Worm (Caenorhabditis elegans) whole organism, L1 larva: ENCODE data around the gene cdgs-1.

Source experiments
- C16A3.4 ChIP-seq: fragments of 150-350 bp; optimal IDR thresholded peaks from 2 replicates; lab custom pipeline; 2014; ENCODE audit warnings: missing biosample characterization, missing genetic modification characterization
- alr-1 ChIP-seq: fragments of 200-800 bp; sonication (Bioruptor generic); optimal IDR thresholded peaks from 2 replicates; lab custom pipeline; 2018; ENCODE audit warnings: borderline replicate concordance, mild to moderate bottlenecking, missing genetic modification characterization, missing compliant biosample characterization
- ama-1 ChIP-seq: fragments of 150-350 bp; optimal IDR thresholded peaks from 2 replicates; lab custom pipeline; 2014
- ceh-82 ChIP-seq, 3 experiments: fragments of 150-350 bp in 1 of 3; sonication (generic microtip) in 2 of 3; optimal IDR thresholded peaks; 2 replicates each; lab custom pipeline; 2014 to 2017; ENCODE audit warnings: missing biosample characterization in 3 of 3, missing genetic modification characterization in 3 of 3
- ces-1 ChIP-seq: fragments of 150-350 bp; optimal IDR thresholded peaks from 2 replicates; lab custom pipeline; 2014; ENCODE audit warnings: missing biosample characterization, missing genetic modification reagents, missing genetic modification characterization
- dpl-1 ChIP-seq, 3 experiments: fragments of 150-350 bp in 2 of 3; sonication (generic microtip) in 1 of 3; optimal IDR thresholded peaks; 2 replicates each; lab custom pipeline; 2014 to 2017; ENCODE audit warnings: missing biosample characterization in 3 of 3, missing genetic modification characterization in 3 of 3, missing genetic modification reagents in 3 of 3
- jun-1 ChIP-seq: fragments of 150-350 bp; optimal IDR thresholded peaks from 2 replicates; lab custom pipeline; 2014; ENCODE audit warnings: missing biosample characterization, missing genetic modification reagents, missing genetic modification characterization
- nhr-28 ChIP-seq: fragments of 150-350 bp; optimal IDR thresholded peaks from 2 replicates; lab custom pipeline; 2014; ENCODE audit warnings: missing biosample characterization, missing genetic modification characterization
- nhr-76 ChIP-seq: sonication (generic microtip); optimal IDR thresholded peaks from 2 replicates; lab custom pipeline; 2017; ENCODE audit warnings: missing biosample characterization, missing genetic modification characterization
- pag-3 ChIP-seq: sonication (generic microtip); optimal IDR thresholded peaks from 2 replicates; lab custom pipeline; 2017; ENCODE audit warnings: missing genetic modification characterization, mild to moderate bottlenecking, missing compliant biosample characterization, antibody characterized with exemption, borderline replicate concordance; ENCODE audit not compliant: insufficient read depth
- unc-30 ChIP-seq: sonication (generic microtip); optimal IDR thresholded peaks from 2 replicates; lab custom pipeline; 2017; ENCODE audit warnings: missing biosample characterization, missing genetic modification characterization
- unc-98 ChIP-seq: fragments of 200-800 bp; sonication (Bioruptor generic); IDR thresholded peaks from 2 replicates; pipeline ENCODE4 v1.3.6; 2022; ENCODE audit warnings: missing genetic modification characterization, missing compliant biosample characterization
- zag-1 ChIP-seq: fragments of 150-350 bp; optimal IDR thresholded peaks from 2 replicates; lab custom pipeline; 2014; ENCODE audit warnings: missing biosample characterization, missing genetic modification characterization
- ztf-4 ChIP-seq: fragments of 150-350 bp; optimal IDR thresholded peaks from 2 replicates; lab custom pipeline; 2014; ENCODE audit warnings: missing biosample characterization, missing genetic modification characterization

ce11 chrIV:7822524-7822923 is 7.0 kb upstream of the cdgs-1 start, which contains the start of gene T14A8.2:
- TF ChIP-seq jun-1 (tag; lab: Kevin White, UChicago) (no peak), ceh-82 (tag; optimal IDR thresholded peaks at IDR 0.05; lab: Kevin White, UChicago) (no peak), nhr-76 (tag; lab: Kevin White, UChicago) (no peak), ces-1 (no peak), pag-3 (tag; lab: Kevin White, UChicago) (no peak), nhr-28 (no peak), ama-1 (lab: Kevin White, UChicago) (no peak), zag-1 (tag; lab: Kevin White, UChicago) (no peak), unc-30 (tag; lab: Kevin White, UChicago) (no peak), ztf-4 (tag; lab: Kevin White, UChicago) (no peak), alr-1 (tag; lab: Kevin White, UChicago) (no peak), dpl-1 (GFP tag; optimal IDR thresholded peaks at IDR 0.05; lab: Kevin White, UChicago) (no peak), unc-98 (GFP tag; lab: Robert Waterston, UW) (no peak), C16A3.4 (tag; lab: Kevin White, UChicago) (no peak)
